Worm (Caenorhabditis elegans): Measurements from ENCODE around the gene F54D12.1.

Gene F54D12.1

ce11 chrII:1436715-1437114, 36.5 kb downstream of the F54D12.1 start:
- no peak for TF ChIP-seq ztf-4 (tag; optimal IDR thresholded peaks at IDR 0.05)
- no peak for TF ChIP-seq sem-4 (tag; optimal IDR thresholded peaks at IDR 0.05)
- no peak for TF ChIP-seq sma-3 (GFP tag; optimal IDR thresholded peaks at IDR 0.05)
- TF ChIP-seq snpc-4 (tag; optimal IDR thresholded peaks at IDR 0.05), result no peak
- no peak for TF ChIP-seq C34F6.9 (tag; optimal IDR thresholded peaks at IDR 0.05)
- no peak for TF ChIP-seq lsy-2 (tag; optimal IDR thresholded peaks at IDR 0.05)
- no peak for TF ChIP-seq nhr-77 (tag; optimal IDR thresholded peaks at IDR 0.05)
- TF ChIP-seq egl-27 (tag; optimal IDR thresholded peaks at IDR 0.05), result no peak
- no peak for TF ChIP-seq elt-3 (tag; optimal IDR thresholded peaks at IDR 0.05)
- TF ChIP-seq ztf-11 (tag; optimal IDR thresholded peaks at IDR 0.05), result no peak
- no peak for TF ChIP-seq zag-1 (tag; optimal IDR thresholded peaks at IDR 0.05)
- no peak for TF ChIP-seq peb-1 (tag; optimal IDR thresholded peaks at IDR 0.05)
- TF ChIP-seq R02D3.7 (tag; optimal IDR thresholded peaks at IDR 0.05), result no peak
- TF ChIP-seq nhr-21 (tag; optimal IDR thresholded peaks at IDR 0.05), result no peak
- TF ChIP-seq blmp-1 (tag; optimal IDR thresholded peaks at IDR 0.05; ENCODE audit: insufficient read depth), result no peak
- TF ChIP-seq alr-1 (tag; optimal IDR thresholded peaks at IDR 0.05), result no peak

ce11 chrII:1437449-1438335, 37.5 kb downstream of the F54D12.1 start, which contains the start of gene nol-6:
Gene nol-6 (minus strand): TSS chrII:1437499.
- peak; percentile 29 for TF ChIP-seq C34F6.9 (tag; optimal IDR thresholded peaks at IDR 0.05)
- TF ChIP-seq R02D3.7 (tag; optimal IDR thresholded peaks at IDR 0.05), result peak; percentile 88
- TF ChIP-seq unc-55 (GFP tag; optimal IDR thresholded peaks at IDR 0.05), result peak; percentile 50
- peak; percentile 30 for TF ChIP-seq nhr-129 (tag; optimal IDR thresholded peaks at IDR 0.05)
- TF ChIP-seq elt-1 (tag; optimal IDR thresholded peaks at IDR 0.05), result no peak
- peak; percentile 25 for TF ChIP-seq crh-2 (tag; optimal IDR thresholded peaks at IDR 0.05)
- TF ChIP-seq F13H6.1 (tag; optimal IDR thresholded peaks at IDR 0.05), result no peak
- peak; percentile 31 to 69 for TF ChIP-seq lsy-2 (tag; optimal IDR thresholded peaks at IDR 0.05)
- no peak for TF ChIP-seq ztf-11 (tag; optimal IDR thresholded peaks at IDR 0.05)
- TF ChIP-seq gmeb-1 (tag; optimal IDR thresholded peaks at IDR 0.05), result peak; percentile 92

ce11 chrII:1438336-1438589, 38.1 kb downstream of the F54D12.1 start, which contains the start of gene Y51H7C.3:
Gene Y51H7C.3 (plus strand): TSS chrII:1438490.
- TF ChIP-seq peb-1 (tag; optimal IDR thresholded peaks at IDR 0.05) (no peak), blmp-1 (tag; optimal IDR thresholded peaks at IDR 0.05; ENCODE audit: insufficient read depth) (no peak), Y55F3AM.14 (GFP tag; optimal IDR thresholded peaks at IDR 0.05) (no peak), elt-3 (tag; optimal IDR thresholded peaks at IDR 0.05) (no peak), ZK546.5 (tag; optimal IDR thresholded peaks at IDR 0.05) (no peak), ceh-82 (tag; optimal IDR thresholded peaks at IDR 0.05) (no peak), mbf-1 (tag; optimal IDR thresholded peaks at IDR 0.05) (no peak), lsy-2 (tag; optimal IDR thresholded peaks at IDR 0.05) (no peak), nhr-23 (tag; optimal IDR thresholded peaks at IDR 0.05) (no peak), ama-1 (optimal IDR thresholded peaks at IDR 0.05) (no peak), gmeb-1 (tag; optimal IDR thresholded peaks at IDR 0.05) (no peak), lin-13 (GFP tag; optimal IDR thresholded peaks at IDR 0.05) (no peak), nhr-77 (tag; optimal IDR thresholded peaks at IDR 0.05) (no peak), ztf-11 (tag; optimal IDR thresholded peaks at IDR 0.05) (no peak), unc-55 (GFP tag; optimal IDR thresholded peaks at IDR 0.05) (no peak), crh-2 (tag; optimal IDR thresholded peaks at IDR 0.05) (no peak), mab-5 (tag; optimal IDR thresholded peaks at IDR 0.05) (no peak), zag-1 (tag; optimal IDR thresholded peaks at IDR 0.05) (no peak), nhr-12 (tag; optimal IDR thresholded peaks at IDR 0.05) (no peak), F13H6.1 (tag; optimal IDR thresholded peaks at IDR 0.05) (no peak)

ce11 chrII:1441479-1441878, 41.3 kb downstream of the F54D12.1 start:
- no peak for TF ChIP-seq egl-27 (tag; optimal IDR thresholded peaks at IDR 0.05)
- TF ChIP-seq nhr-21 (tag; optimal IDR thresholded peaks at IDR 0.05), result no peak
- no peak for TF ChIP-seq ZK546.5 (tag; optimal IDR thresholded peaks at IDR 0.05)
- no peak for TF ChIP-seq alr-1 (tag; optimal IDR thresholded peaks at IDR 0.05)

ce11 chrII:1444911-1445310, 44.7 kb downstream of the F54D12.1 start, which contains the start of gene scl-17:
Gene scl-17 (plus strand): TSS chrII:1445211.
- TF ChIP-seq ceh-82 (tag; optimal IDR thresholded peaks at IDR 0.05), result no peak
- TF ChIP-seq zag-1 (tag; optimal IDR thresholded peaks at IDR 0.05), result no peak
- no peak for TF ChIP-seq nhr-12 (tag; optimal IDR thresholded peaks at IDR 0.05)
- no peak for TF ChIP-seq snpc-4 (tag; optimal IDR thresholded peaks at IDR 0.05)
- TF ChIP-seq nhr-23 (tag; optimal IDR thresholded peaks at IDR 0.05), result no peak
- TF ChIP-seq nhr-11 (tag; optimal IDR thresholded peaks at IDR 0.05), result no peak
- no peak for TF ChIP-seq gmeb-1 (tag; optimal IDR thresholded peaks at IDR 0.05)
- TF ChIP-seq lin-13 (GFP tag; optimal IDR thresholded peaks at IDR 0.05), result no peak
- no peak for TF ChIP-seq unc-62 (GFP tag; optimal IDR thresholded peaks at IDR 0.05)
- TF ChIP-seq sem-4 (tag; optimal IDR thresholded peaks at IDR 0.05), result no peak
- no peak for TF ChIP-seq nhr-129 (tag; optimal IDR thresholded peaks at IDR 0.05)
- TF ChIP-seq lin-11 (tag; optimal IDR thresholded peaks at IDR 0.05), result no peak
- no peak for TF ChIP-seq nhr-10 (tag; optimal IDR thresholded peaks at IDR 0.05)
- TF ChIP-seq nhr-237 (tag; optimal IDR thresholded peaks at IDR 0.05), result no peak
- no peak for TF ChIP-seq nhr-6 (tag; optimal IDR thresholded peaks at IDR 0.05)
- no peak for TF ChIP-seq nhr-25 (tag; optimal IDR thresholded peaks at IDR 0.05)
- no peak for TF ChIP-seq ztf-11 (tag; optimal IDR thresholded peaks at IDR 0.05)
- no peak for TF ChIP-seq alr-1 (tag; optimal IDR thresholded peaks at IDR 0.05)
- TF ChIP-seq ztf-1 (GFP tag; conservative IDR thresholded peaks at IDR 0.05), result no peak
